Fruit fly (Drosophila melanogaster) whole organism, embryonic: ENCODE measurements around the gene CG2182.

Experiments
- Aef1 ChIP-seq: fragments of 200-800 bp; sonication (Bioruptor generic); IDR thresholded peaks from 3 replicates; pipeline ENCODE4 v1.3.6; 2022; ENCODE audit warnings: missing biosample characterization, missing genetic modification characterization
- B-H2 ChIP-seq: fragments of 200-800 bp; sonication (Bioruptor generic); optimal IDR thresholded peaks from 2 replicates; lab custom pipeline; 2018; ENCODE audit warnings: missing biosample characterization, mild to moderate bottlenecking, missing genetic modification characterization
- CG10979 ChIP-seq: fragments of 200-800 bp; sonication (Bioruptor generic); optimal IDR thresholded peaks from 2 replicates; lab custom pipeline; 2018; ENCODE audit warnings: missing biosample characterization, mild to moderate bottlenecking, missing genetic modification characterization, moderate library complexity
- CG11247 ChIP-seq: fragments of 200-800 bp; sonication (Bioruptor generic); IDR thresholded peaks from 2 replicates; pipeline ENCODE4 v1.3.6; 2022; ENCODE audit warnings: missing biosample characterization, missing genetic modification characterization
- CG13775 ChIP-seq: fragments of 200-800 bp; sonication (Bioruptor generic); optimal IDR thresholded peaks from 3 replicates; lab custom pipeline; 2017; ENCODE audit warnings: missing biosample characterization, mild to moderate bottlenecking, missing genetic modification characterization
- CG18262 ChIP-seq: fragments of 200-800 bp; optimal IDR thresholded peaks from 3 replicates; lab custom pipeline; 2019; ENCODE audit warnings: missing biosample characterization, mild to moderate bottlenecking, missing genetic modification characterization, moderate library complexity
- CG18764 ChIP-seq: fragments of 200-800 bp; sonication (Bioruptor generic); optimal IDR thresholded peaks from 3 replicates; lab custom pipeline; 2016; ENCODE audit warnings: missing biosample characterization, missing genetic modification characterization
- CG33213 ChIP-seq: fragments of 200-800 bp; sonication (Bioruptor generic); optimal IDR thresholded peaks from 3 replicates; lab custom pipeline; 2016; ENCODE audit warnings: missing biosample characterization, missing genetic modification characterization
- CG33557 ChIP-seq: fragments of 200-800 bp; sonication (Bioruptor generic); optimal IDR thresholded peaks from 2 replicates; lab custom pipeline; 2019; ENCODE audit warnings: missing biosample characterization, mild to moderate bottlenecking, missing genetic modification characterization, moderate library complexity
- CG34224 ChIP-seq: fragments of 200-800 bp; sonication (Bioruptor generic); IDR thresholded peaks from 3 replicates; pipeline ENCODE4 v1.3.6; 2022; ENCODE audit warnings: missing biosample characterization, missing genetic modification characterization; ENCODE audit not compliant: partially characterized antibody
- CG43689 ChIP-seq: fragments of 200-800 bp; sonication (Bioruptor generic); IDR thresholded peaks from 2 replicates; pipeline ENCODE4 v1.3.6; 2022; ENCODE audit warnings: missing biosample characterization, missing genetic modification characterization
- CG6175 ChIP-seq: fragments of 200-800 bp; sonication (Bioruptor generic); IDR thresholded peaks from 3 replicates; pipeline ENCODE4 v1.3.6; 2022; ENCODE audit warnings: missing biosample characterization, missing genetic modification characterization
- CG6765 ChIP-seq: fragments of 200-800 bp; sonication (Bioruptor generic); optimal IDR thresholded peaks from 3 replicates; lab custom pipeline; 2017; ENCODE audit warnings: missing biosample characterization, mild to moderate bottlenecking, missing genetic modification characterization
- CG6854 ChIP-seq: fragments of 200-800 bp; sonication (Bioruptor generic); optimal IDR thresholded peaks from 3 replicates; lab custom pipeline; 2017; ENCODE audit warnings: missing biosample characterization, mild to moderate bottlenecking, missing genetic modification characterization
- CG9817 ChIP-seq: fragments of 200-800 bp; sonication (Bioruptor generic); optimal IDR thresholded peaks from 2 replicates; lab custom pipeline; 2018; ENCODE audit warnings: missing biosample characterization, mild to moderate bottlenecking, missing genetic modification characterization, moderate library complexity
- CkIIα-i1 ChIP-seq: fragments of 200-800 bp; sonication (Bioruptor generic); IDR thresholded peaks from 2 replicates; pipeline ENCODE4 v1.3.6; 2022; ENCODE audit warnings: missing biosample characterization, missing genetic modification characterization
- GATAe ChIP-seq: fragments of 200-800 bp; sonication (Bioruptor generic); conservative IDR thresholded peaks from 2 replicates; pipeline ENCODE4 v1.3.6; 2022; ENCODE audit warnings: missing biosample characterization, missing genetic modification characterization
- HmgD ChIP-seq: fragments of 200-800 bp; sonication (Bioruptor generic); optimal IDR thresholded peaks from 3 replicates; lab custom pipeline; 2016; ENCODE audit warnings: missing biosample characterization, missing genetic modification characterization
- HmgZ ChIP-seq: fragments of 200-800 bp; sonication (Bioruptor generic); optimal IDR thresholded peaks from 2 replicates; lab custom pipeline; 2018; ENCODE audit warnings: missing biosample characterization, mild to moderate bottlenecking, missing genetic modification characterization
- Hr39 ChIP-seq: fragments of >200 bp; optimal IDR thresholded peaks from 2 replicates; lab custom pipeline; 2017
- Lhr ChIP-seq: fragments of 200-800 bp; sonication (Bioruptor generic); optimal IDR thresholded peaks from 3 replicates; lab custom pipeline; 2017; ENCODE audit warnings: mild to moderate bottlenecking, missing biosample characterization, missing genetic modification reagents, missing genetic modification characterization
- Mes4 ChIP-seq: fragments of 200-800 bp; sonication (Bioruptor generic); optimal IDR thresholded peaks from 2 replicates; lab custom pipeline; 2016; ENCODE audit warnings: missing biosample characterization, missing genetic modification characterization
- Myb ChIP-seq: fragments of 200-800 bp; sonication (Bioruptor generic); optimal IDR thresholded peaks from 2 replicates; lab custom pipeline; 2016; ENCODE audit warnings: missing biosample characterization, missing genetic modification characterization
- Nf-YC ChIP-seq: fragments of 200-800 bp; optimal IDR thresholded peaks from 3 replicates; lab custom pipeline; 2019; ENCODE audit warnings: missing biosample characterization, mild to moderate bottlenecking, missing genetic modification characterization, moderate library complexity
- Scr ChIP-seq: fragments of 200-800 bp; sonication (Bioruptor generic); IDR thresholded peaks from 2 replicates; pipeline ENCODE4 v1.3.6; 2022; ENCODE audit warnings: missing biosample characterization, missing genetic modification characterization; ENCODE audit not compliant: partially characterized antibody
- TFAM ChIP-seq: fragments of 200-800 bp; sonication (Bioruptor generic); optimal IDR thresholded peaks from 2 replicates; lab custom pipeline; 2017; ENCODE audit warnings: missing biosample characterization, missing genetic modification characterization, inconsistent platforms
- Taf1 ChIP-seq: fragments of 200-800 bp; sonication (Bioruptor generic); IDR thresholded peaks from 2 replicates; pipeline ENCODE4 v1.3.6; 2022; ENCODE audit warnings: missing biosample characterization, missing genetic modification characterization
- bab2 ChIP-seq: fragments of 200-800 bp; sonication (Bioruptor generic); optimal IDR thresholded peaks from 2 replicates; lab custom pipeline; 2016; ENCODE audit warnings: missing biosample characterization, missing genetic modification characterization
- cas ChIP-seq: fragments of 200-800 bp; sonication (Bioruptor generic); IDR thresholded peaks from 2 replicates; pipeline ENCODE4 v1.3.6; 2022; ENCODE audit warnings: missing biosample characterization, missing genetic modification characterization
- chinmo ChIP-seq: fragments of 200-800 bp; sonication (Bioruptor generic); IDR thresholded peaks from 4 replicates; pipeline ENCODE4 v1.3.6; 2022; ENCODE audit warnings: missing biosample characterization, missing genetic modification characterization; ENCODE audit not compliant: partially characterized antibody
- disco-r ChIP-seq: fragments of 200-800 bp; sonication (Bioruptor generic); optimal IDR thresholded peaks from 2 replicates; lab custom pipeline; 2016; ENCODE audit warnings: missing biosample characterization, missing genetic modification characterization
- dm ChIP-seq: fragments of 200-800 bp; sonication (Bioruptor generic); optimal IDR thresholded peaks from 3 replicates; lab custom pipeline; 2016; ENCODE audit warnings: missing biosample characterization, missing genetic modification characterization
- dmrt11E ChIP-seq: fragments of 200-800 bp; sonication (Bioruptor generic); optimal IDR thresholded peaks from 3 replicates; lab custom pipeline; 2018; ENCODE audit warnings: missing biosample characterization, mild to moderate bottlenecking, missing genetic modification characterization, moderate library complexity
- gcm ChIP-seq: fragments of 200-800 bp; sonication (Bioruptor generic); optimal IDR thresholded peaks from 2 replicates; lab custom pipeline; 2019; ENCODE audit warnings: missing biosample characterization, mild to moderate bottlenecking, missing genetic modification characterization, moderate library complexity
- hbn ChIP-seq: fragments of 200-800 bp; sonication (Bioruptor generic); IDR thresholded peaks from 2 replicates; pipeline ENCODE4 v1.3.6; 2022; ENCODE audit warnings: missing biosample characterization, missing genetic modification characterization; ENCODE audit not compliant: partially characterized antibody
- lab ChIP-seq: fragments of 200-800 bp; sonication (Bioruptor generic); optimal IDR thresholded peaks from 3 replicates; lab custom pipeline; 2017; ENCODE audit warnings: missing biosample characterization, missing genetic modification characterization, mild to moderate bottlenecking, moderate library complexity, missing genetic modification reagents
- lilli ChIP-seq: fragments of 200-800 bp; sonication (Bioruptor generic); optimal IDR thresholded peaks from 3 replicates; lab custom pipeline; 2016; ENCODE audit warnings: missing biosample characterization, missing genetic modification characterization
- maf-S ChIP-seq: fragments of 200-800 bp; sonication (Bioruptor generic); optimal IDR thresholded peaks from 2 replicates; lab custom pipeline; 2016; ENCODE audit warnings: missing biosample characterization, missing genetic modification characterization
- mirr ChIP-seq: fragments of 200-800 bp; sonication (Bioruptor generic); optimal IDR thresholded peaks from 3 replicates; lab custom pipeline; 2018; ENCODE audit warnings: missing biosample characterization, mild to moderate bottlenecking, missing genetic modification characterization
- onecut ChIP-seq: fragments of 200-800 bp; sonication (Bioruptor generic); IDR thresholded peaks from 2 replicates; pipeline ENCODE4 v1.3.6; 2022; ENCODE audit warnings: missing biosample characterization, missing genetic modification characterization
- otp ChIP-seq: fragments of 200-800 bp; sonication (Bioruptor generic); IDR thresholded peaks from 3 replicates; pipeline ENCODE4, ENCODE4 v1.3.6; 2022; ENCODE audit warnings: missing biosample characterization, missing genetic modification characterization
- pfk ChIP-seq: fragments of 200-800 bp; sonication (Bioruptor generic); optimal IDR thresholded peaks from 2 replicates; lab custom pipeline; 2018; ENCODE audit warnings: missing biosample characterization, mild to moderate bottlenecking, missing genetic modification characterization, moderate library complexity
- phol ChIP-seq: fragments of 200-800 bp; sonication (Bioruptor generic); optimal IDR thresholded peaks from 3 replicates; lab custom pipeline; 2018; ENCODE audit warnings: missing biosample characterization, mild to moderate bottlenecking, missing genetic modification characterization, moderate library complexity
- pnt ChIP-seq: fragments of 200-800 bp; sonication (Bioruptor generic); optimal IDR thresholded peaks from 3 replicates; lab custom pipeline; 2016; ENCODE audit warnings: missing biosample characterization, missing genetic modification characterization
- repo ChIP-seq: fragments of 200-800 bp; sonication (Bioruptor generic); optimal IDR thresholded peaks from 2 replicates; lab custom pipeline; 2016; ENCODE audit warnings: missing biosample characterization, missing genetic modification characterization
- sd ChIP-seq: fragments of 200-800 bp; sonication (Bioruptor generic); optimal IDR thresholded peaks from 3 replicates; lab custom pipeline; 2018; ENCODE audit warnings: missing biosample characterization, mild to moderate bottlenecking, missing genetic modification characterization, moderate library complexity
- shn ChIP-seq: fragments of 200-800 bp; sonication (Bioruptor generic); optimal IDR thresholded peaks from 3 replicates; lab custom pipeline; 2016; ENCODE audit warnings: missing biosample characterization, missing genetic modification characterization
- tin ChIP-seq: fragments of 200-800 bp; sonication (Bioruptor generic); optimal IDR thresholded peaks from 3 replicates; lab custom pipeline; 2016; ENCODE audit warnings: missing biosample characterization, missing genetic modification characterization
- tio ChIP-seq: fragments of 200-800 bp; sonication (Bioruptor generic); optimal IDR thresholded peaks from 2 replicates; lab custom pipeline; 2017; ENCODE audit warnings: missing biosample characterization, missing genetic modification characterization, inconsistent platforms
- tna ChIP-seq: fragments of 200-800 bp; sonication (Bioruptor generic); IDR thresholded peaks from 2 replicates; pipeline ENCODE4 v1.3.6; 2022; ENCODE audit warnings: missing biosample characterization, missing genetic modification characterization; ENCODE audit not compliant: partially characterized antibody

Gene CG2182

DNA sequence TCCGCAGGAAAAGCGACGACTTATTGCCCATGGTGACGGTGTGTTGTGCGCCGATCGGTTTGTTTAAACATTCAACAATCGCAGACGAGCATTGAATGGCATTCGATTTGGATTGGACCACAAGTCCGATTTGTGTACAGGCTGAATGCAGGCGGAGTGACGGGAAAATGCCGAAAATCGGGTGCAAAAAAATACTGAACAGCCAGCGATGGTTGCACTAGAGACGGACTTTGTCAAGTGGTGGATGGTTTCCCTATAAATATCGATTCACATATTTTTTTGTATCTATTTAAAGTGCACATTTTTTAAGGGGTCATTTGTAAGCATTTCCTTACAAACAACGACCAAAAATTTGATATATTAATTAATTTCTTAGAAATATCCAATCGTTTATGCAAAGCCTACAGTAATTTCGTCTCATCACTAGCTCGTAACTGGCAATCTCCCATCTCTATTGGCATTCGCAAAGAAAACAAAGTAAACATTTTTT is 5.0 kb downstream of the CG2182 start, which contains the start of the genes elm and MED27 (continued):
- TF ChIP-seq dmrt11E (peak; percentile 93), Taf1 (GFP tag; lab: Robert Waterston, UW) (peak; percentile 90), otp (peak; percentile 86), lilli (peak; percentile 98), CG10979 (tag; lab: Kevin White, UChicago) (peak; percentile 86), TFAM (GFP tag; lab: Kevin White, UChicago) (peak; percentile 62), dm (peak; percentile 82), gcm (GFP tag; lab: Kevin White, UChicago) (peak; percentile 73), B-H2 (GFP tag; lab: Kevin White, UChicago) (peak; percentile 91), Hr39 (lab: Kevin White, UChicago) (no peak), tna (GFP tag; lab: Robert Waterston, UW) (peak; percentile 65), cas (peak; percentile 86), HmgD (GFP tag; lab: Kevin White, UChicago) (peak; percentile 85), lab (GFP tag; lab: Kevin White, UChicago) (peak; percentile 89), CG43689 (GFP tag; lab: Robert Waterston, UW) (0 out of 2 replicates have a peak, but pooled peaks have one; percentile 52), CG18764 (GFP tag; lab: Kevin White, UChicago) (peak; percentile 87), Aef1 (GFP tag; lab: Robert Waterston, UW) (peak; percentile 95), maf-S (peak; percentile 89), Mes4 (GFP tag; lab: Kevin White, UChicago) (peak; percentile 84), hbn (GFP tag; lab: Robert Waterston, UW) (peak; percentile 92), CG34224 (peak; percentile 87), onecut (peak; percentile 71), CG18262 (tag; lab: Kevin White, UChicago) (peak; percentile 89), phol (peak; percentile 95), Nf-YC (tag; lab: Kevin White, UChicago) (peak; percentile 90), chinmo (GFP tag; lab: Robert Waterston, UW) (peak; percentile 89; the same call in 2 of the 4 replicates), CkIIα-i1 (no peak; the same call in 1 of the 2 replicates), CG33213 (GFP tag; lab: Kevin White, UChicago) (peak; percentile 94), CG11247 (GFP tag; lab: Robert Waterston, UW) (peak; percentile 91), disco-r (GFP tag; lab: Kevin White, UChicago) (peak; percentile 79), Myb (GFP tag; lab: Kevin White, UChicago) (peak; percentile 83), pnt (GFP tag; lab: Kevin White, UChicago) (peak; percentile 92), mirr (GFP tag; lab: Kevin White, UChicago) (peak; percentile 51), CG6765 (GFP tag; lab: Kevin White, UChicago) (peak; percentile 64), CG33557 (peak; percentile 88), tio (GFP tag; lab: Kevin White, UChicago) (no peak), CG13775 (GFP tag; lab: Kevin White, UChicago) (peak; percentile 96), repo (GFP tag; lab: Kevin White, UChicago) (peak; percentile 62), Scr (peak; percentile 98), CG6854 (GFP tag; lab: Kevin White, UChicago) (peak; percentile 61), tin (GFP tag; lab: Kevin White, UChicago) (peak; percentile 96), CG6175 (peak; percentile 77; the same call in 2 of the 3 replicates), pfk (GFP tag; lab: Kevin White, UChicago) (peak; percentile 11), Lhr (peak; percentile 92), shn (GFP tag; lab: Kevin White, UChicago) (peak; percentile 90), bab2 (GFP tag; lab: Kevin White, UChicago) (peak; percentile 96), HmgZ (tag; lab: Kevin White, UChicago) (peak; percentile 95), CG9817 (tag; lab: Kevin White, UChicago) (peak; percentile 96), GATAe (GFP tag; lab: Robert Waterston, UW) (peak; percentile 81), sd (tag; lab: Kevin White, UChicago) (peak; percentile 91)
